Worm (Caenorhabditis elegans) whole organism, L2 larva: ENCODE measurements around the gene F14F3.4.

Experiments
- C34F6.9 ChIP-seq: fragments of 150-350 bp; optimal IDR thresholded peaks from 2 replicates; lab custom pipeline; 2014; ENCODE audit warnings: missing biosample characterization, missing genetic modification characterization
- F13H6.1 ChIP-seq: sonication (generic microtip); optimal IDR thresholded peaks from 2 replicates; lab custom pipeline; 2016; ENCODE audit warnings: missing genetic modification characterization, missing compliant biosample characterization
- Y55F3AM.14 ChIP-seq: fragments of 200-800 bp; sonication (Bioruptor generic); optimal IDR thresholded peaks from 2 replicates; lab custom pipeline; 2018; ENCODE audit warnings: mild to moderate bottlenecking, missing genetic modification characterization, missing compliant biosample characterization
- ZK546.5 ChIP-seq: sonication (generic microtip); optimal IDR thresholded peaks from 2 replicates; lab custom pipeline; 2017; ENCODE audit warnings: missing biosample characterization, missing genetic modification characterization
- alr-1 ChIP-seq: fragments of 150-350 bp; optimal IDR thresholded peaks from 2 replicates; lab custom pipeline; 2014; ENCODE audit warnings: missing biosample characterization, missing genetic modification characterization
- aly-2 ChIP-seq: fragments of 150-350 bp; optimal IDR thresholded peaks from 2 replicates; lab custom pipeline; 2014; ENCODE audit warnings: missing biosample characterization, missing genetic modification characterization
- ama-1 ChIP-seq: fragments of 150-350 bp; optimal IDR thresholded peaks from 2 replicates; lab custom pipeline; 2018; ENCODE audit warnings: inconsistent platforms
- blmp-1 ChIP-seq: sonication (generic microtip); optimal IDR thresholded peaks from 2 replicates; lab custom pipeline; 2017; ENCODE audit warnings: missing genetic modification characterization, mild to moderate bottlenecking, missing compliant biosample characterization, antibody characterized with exemption, moderate library complexity; ENCODE audit not compliant: insufficient read depth
- ceh-16 ChIP-seq: fragments of 150-350 bp; optimal IDR thresholded peaks from 2 replicates; lab custom pipeline; 2014; ENCODE audit warnings: missing biosample characterization, missing genetic modification characterization
- ceh-82 ChIP-seq: fragments of 150-350 bp; optimal IDR thresholded peaks from 2 replicates; lab custom pipeline; 2014; ENCODE audit warnings: missing biosample characterization, missing genetic modification characterization
- crh-2 ChIP-seq: sonication (generic microtip); optimal IDR thresholded peaks from 2 replicates; lab custom pipeline; 2017; ENCODE audit warnings: missing biosample characterization, missing genetic modification characterization
- dmd-4 ChIP-seq: sonication (generic microtip); optimal IDR thresholded peaks from 2 replicates; lab custom pipeline; 2017; ENCODE audit warnings: missing biosample characterization, missing genetic modification characterization
- egl-27 ChIP-seq: sonication (generic microtip); optimal IDR thresholded peaks from 3 replicates; lab custom pipeline; 2017; ENCODE audit warnings: missing biosample characterization, missing genetic modification reagents, missing genetic modification characterization
- elt-1 ChIP-seq: fragments of 150-350 bp; optimal IDR thresholded peaks from 2 replicates; lab custom pipeline; 2014; ENCODE audit warnings: missing biosample characterization, missing genetic modification characterization
- elt-3 ChIP-seq: sonication (generic microtip); optimal IDR thresholded peaks from 2 replicates; lab custom pipeline; 2017; ENCODE audit warnings: missing biosample characterization, missing genetic modification characterization
- fos-1 ChIP-seq: fragments of 150-350 bp; optimal IDR thresholded peaks from 2 replicates; lab custom pipeline; 2014; ENCODE audit warnings: missing biosample characterization, missing genetic modification characterization
- gmeb-1 ChIP-seq: fragments of 150-350 bp; optimal IDR thresholded peaks from 2 replicates; lab custom pipeline; 2014; ENCODE audit warnings: missing biosample characterization, missing genetic modification characterization
- lin-11 ChIP-seq: fragments of 150-350 bp; sonication (generic microtip); optimal IDR thresholded peaks from 2 replicates; lab custom pipeline; 2014; ENCODE audit warnings: missing biosample characterization, missing genetic modification characterization, inconsistent platforms, mixed read lengths
- lin-13 ChIP-seq: fragments of 150-350 bp; optimal IDR thresholded peaks from 2 replicates; lab custom pipeline; 2014; ENCODE audit warnings: missing biosample characterization, missing genetic modification reagents, missing genetic modification characterization
- lin-39 ChIP-seq: fragments of 150-350 bp; optimal IDR thresholded peaks from 2 replicates; lab custom pipeline; 2014; ENCODE audit warnings: missing biosample characterization, missing genetic modification reagents, missing genetic modification characterization
- lsy-2 ChIP-seq, 2 experiments: fragments of 150-350 bp in 1 of 2; sonication (generic microtip) in 1 of 2; optimal IDR thresholded peaks; 2 replicates each; lab custom pipeline; 2014 to 2017; ENCODE audit warnings: missing biosample characterization in 2 of 2, missing genetic modification characterization in 2 of 2
- mab-5 ChIP-seq: fragments of 150-350 bp; optimal IDR thresholded peaks from 2 replicates; lab custom pipeline; 2014; ENCODE audit warnings: missing biosample characterization, missing genetic modification characterization
- mbf-1 ChIP-seq: sonication (generic microtip); optimal IDR thresholded peaks from 2 replicates; lab custom pipeline; 2017; ENCODE audit warnings: missing biosample characterization, missing genetic modification characterization
- mdl-1 ChIP-seq, 2 experiments: fragments of 150-350 bp in 1 of 2; sonication (generic microtip) in 1 of 2; optimal IDR thresholded peaks; 2 replicates each; lab custom pipeline; 2017; ENCODE audit warnings: missing biosample characterization in 2 of 2, missing genetic modification characterization in 2 of 2
- nhr-11 ChIP-seq: fragments of 150-350 bp; optimal IDR thresholded peaks from 2 replicates; lab custom pipeline; 2014; ENCODE audit warnings: missing biosample characterization, missing genetic modification characterization
- nhr-12 ChIP-seq: fragments of 150-350 bp; optimal IDR thresholded peaks from 2 replicates; lab custom pipeline; 2014; ENCODE audit warnings: missing biosample characterization, missing genetic modification characterization
- nhr-129 ChIP-seq: fragments of 150-350 bp; optimal IDR thresholded peaks from 2 replicates; lab custom pipeline; 2014; ENCODE audit warnings: missing biosample characterization, missing genetic modification characterization
- nhr-21 ChIP-seq: fragments of 150-350 bp; optimal IDR thresholded peaks from 2 replicates; lab custom pipeline; 2014; ENCODE audit warnings: missing biosample characterization, missing genetic modification characterization
- nhr-237 ChIP-seq: fragments of 150-350 bp; optimal IDR thresholded peaks from 2 replicates; lab custom pipeline; 2014; ENCODE audit warnings: missing biosample characterization, missing genetic modification characterization
- nhr-25 ChIP-seq: fragments of 150-350 bp; sonication (generic microtip); optimal IDR thresholded peaks from 3 replicates; lab custom pipeline; 2014; ENCODE audit warnings: missing biosample characterization, missing genetic modification characterization
- nhr-6 ChIP-seq: fragments of 150-350 bp; optimal IDR thresholded peaks from 2 replicates; lab custom pipeline; 2014; ENCODE audit warnings: missing biosample characterization, missing genetic modification characterization
- peb-1 ChIP-seq: fragments of 150-350 bp; optimal IDR thresholded peaks from 2 replicates; lab custom pipeline; 2014; ENCODE audit warnings: missing biosample characterization, missing genetic modification characterization
- sem-4 ChIP-seq: fragments of 150-350 bp; optimal IDR thresholded peaks from 2 replicates; lab custom pipeline; 2014; ENCODE audit warnings: missing biosample characterization, missing genetic modification reagents, missing genetic modification characterization
- skn-1 ChIP-seq: sonication (generic microtip); optimal IDR thresholded peaks from 2 replicates; lab custom pipeline; 2017; ENCODE audit warnings: missing biosample characterization, missing genetic modification characterization
- sma-3 ChIP-seq: sonication (generic microtip); optimal IDR thresholded peaks from 2 replicates; lab custom pipeline; 2016; ENCODE audit warnings: missing genetic modification reagents, missing genetic modification characterization, missing compliant biosample characterization
- sma-9 ChIP-seq, 2 experiments: fragments of 150-350 bp in 1 of 2; sonication (generic microtip) in 1 of 2; optimal IDR thresholded peaks; 2 replicates each; lab custom pipeline; 2014 to 2016; ENCODE audit warnings: missing genetic modification characterization in 2 of 2, mild to moderate bottlenecking in 1 of 2, missing biosample characterization in 1 of 2, missing compliant biosample characterization in 1 of 2, missing genetic modification reagents in 1 of 2, moderate library complexity in 1 of 2
- snpc-4 ChIP-seq: fragments of 150-350 bp; optimal IDR thresholded peaks from 2 replicates; lab custom pipeline; 2014; ENCODE audit warnings: missing biosample characterization, missing genetic modification characterization
- unc-39 ChIP-seq: fragments of 150-350 bp; optimal IDR thresholded peaks from 2 replicates; lab custom pipeline; 2014; ENCODE audit warnings: missing biosample characterization, missing genetic modification characterization
- unc-55 ChIP-seq: fragments of 150-350 bp; sonication (generic microtip); optimal IDR thresholded peaks from 3 replicates; lab custom pipeline; 2014; ENCODE audit warnings: missing biosample characterization, missing genetic modification reagents, missing genetic modification characterization
- unc-62 ChIP-seq: fragments of 150-350 bp; optimal IDR thresholded peaks from 2 replicates; lab custom pipeline; 2014; ENCODE audit warnings: missing biosample characterization, missing genetic modification reagents, missing genetic modification characterization
- zag-1 ChIP-seq: fragments of 150-350 bp; optimal IDR thresholded peaks from 2 replicates; lab custom pipeline; 2014; ENCODE audit warnings: missing biosample characterization, missing genetic modification characterization
- ztf-1 ChIP-seq: fragments of 200-800 bp; sonication (Bioruptor generic); conservative IDR thresholded peaks from 2 replicates; pipeline ENCODE4 v1.3.6; 2022; ENCODE audit warnings: missing genetic modification characterization, missing compliant biosample characterization
- ztf-11 ChIP-seq: sonication (generic microtip); optimal IDR thresholded peaks from 2 replicates; lab custom pipeline; 2017; ENCODE audit warnings: missing biosample characterization, missing genetic modification characterization
- ztf-4 ChIP-seq: fragments of 150-350 bp; optimal IDR thresholded peaks from 2 replicates; lab custom pipeline; 2014; ENCODE audit warnings: missing biosample characterization, missing genetic modification characterization

The F14F3.4 gene

ce11 chrX:10559203-10559602 is 38.0 kb upstream of the F14F3.4 start, which contains the start of gene F59F5.7:
F59F5.7 (plus strand) TSS chrX:10559503.
- TF ChIP-seq elt-1 (tag; lab: Kevin White, UChicago) (no peak), nhr-237 (tag; lab: Kevin White, UChicago) (no peak), ceh-82 (tag; lab: Kevin White, UChicago) (no peak), mbf-1 (no peak), ceh-16 (tag; lab: Kevin White, UChicago) (no peak), C34F6.9 (tag; lab: Kevin White, UChicago) (no peak), ama-1 (lab: Kevin White, UChicago) (no peak), zag-1 (no peak)

- TF ChIP-seq ZK546.5 (tag; lab: Kevin White, UChicago) (no peak), mab-5 (tag; lab: Kevin White, UChicago) (no peak), snpc-4 (tag; lab: Kevin White, UChicago) (no peak), fos-1 (tag; lab: Kevin White, UChicago) (no peak), nhr-25 (tag; lab: Kevin White, UChicago) (no peak), ceh-82 (tag; lab: Kevin White, UChicago) (no peak), ztf-4 (tag; lab: Kevin White, UChicago) (no peak), aly-2 (tag; lab: Kevin White, UChicago) (no peak), mbf-1 (no peak), lin-39 (tag; lab: Kevin White, UChicago) (no peak), mdl-1 (tag; optimal IDR thresholded peaks at IDR 0.05; lab: Kevin White, UChicago) (no peak), sem-4 (no peak), nhr-12 (tag; lab: Kevin White, UChicago) (no peak), C34F6.9 (tag; lab: Kevin White, UChicago) (no peak), Y55F3AM.14 (GFP tag; lab: Kevin White, UChicago) (no peak), crh-2 (tag; lab: Kevin White, UChicago) (no peak), ceh-16 (tag; lab: Kevin White, UChicago) (no peak)
Measured at ce11 chrX:10556764-10557163, 35.6 kb upstream of the F14F3.4 start.

ce11 chrX:10555189-10555964 is 34.2 kb upstream of the F14F3.4 start, which contains the start of gene syd-2:
syd-2 (minus strand) TSS chrX:10555239.
- peak; percentile 18 for TF ChIP-seq nhr-6 (tag; lab: Kevin White, UChicago)
- TF ChIP-seq ama-1 (lab: Kevin White, UChicago): no peak
- no peak for TF ChIP-seq unc-62
- peak; percentile 93 for TF ChIP-seq nhr-129
- no peak for TF ChIP-seq ztf-1 (GFP tag; lab: Robert Waterston, UW)
- TF ChIP-seq nhr-21 (tag; lab: Kevin White, UChicago): peak; percentile 46
- TF ChIP-seq ZK546.5 (tag; lab: Kevin White, UChicago): no peak
- no peak for TF ChIP-seq peb-1 (tag; lab: Kevin White, UChicago)
- TF ChIP-seq lsy-2 (tag; optimal IDR thresholded peaks at IDR 0.05; lab: Kevin White, UChicago): peak; percentile 56 to 69
- TF ChIP-seq lin-39 (tag; lab: Kevin White, UChicago): peak; percentile 81
- TF ChIP-seq skn-1 (tag; lab: Kevin White, UChicago): no peak
- no peak for TF ChIP-seq elt-3 (tag; lab: Kevin White, UChicago)
- peak; percentile 65 for TF ChIP-seq fos-1 (tag; lab: Kevin White, UChicago)
- TF ChIP-seq sma-3 (GFP tag; lab: Kevin White, UChicago): peak; percentile 33
- peak; percentile 83 for TF ChIP-seq zag-1
- TF ChIP-seq blmp-1: peak; percentile 22
- TF ChIP-seq C34F6.9 (tag; lab: Kevin White, UChicago): peak; percentile 80
- TF ChIP-seq lin-11 (tag; lab: Kevin White, UChicago): peak; percentile 67
- TF ChIP-seq nhr-12 (tag; lab: Kevin White, UChicago): no peak
- TF ChIP-seq ceh-16 (tag; lab: Kevin White, UChicago): peak; percentile 54
- no peak for TF ChIP-seq gmeb-1 (tag; lab: Kevin White, UChicago)
- TF ChIP-seq mbf-1: no peak
- TF ChIP-seq crh-2 (tag; lab: Kevin White, UChicago): peak; percentile 74
- TF ChIP-seq snpc-4 (tag; lab: Kevin White, UChicago): peak; percentile 51
- no peak for TF ChIP-seq dmd-4
- no peak for TF ChIP-seq ztf-4 (tag; lab: Kevin White, UChicago)
- TF ChIP-seq egl-27 (tag; lab: Kevin White, UChicago): peak; percentile 65
- no peak for TF ChIP-seq unc-39 (tag; lab: Kevin White, UChicago)
- TF ChIP-seq ztf-11 (tag; lab: Kevin White, UChicago): no peak
- TF ChIP-seq alr-1: peak; percentile 98
- peak; percentile 51 for TF ChIP-seq nhr-11 (tag; lab: Kevin White, UChicago)
- TF ChIP-seq ceh-82 (tag; lab: Kevin White, UChicago): peak; percentile 8
- TF ChIP-seq sem-4: peak; percentile 89
- TF ChIP-seq F13H6.1: peak; percentile 96
- TF ChIP-seq lin-13 (GFP tag; lab: Kevin White, UChicago): peak; percentile 55
- TF ChIP-seq unc-55 (GFP tag; lab: Kevin White, UChicago): peak; percentile 44
- no peak for TF ChIP-seq aly-2 (tag; lab: Kevin White, UChicago)
- TF ChIP-seq nhr-237 (tag; lab: Kevin White, UChicago): no peak
- no peak for TF ChIP-seq elt-1 (tag; lab: Kevin White, UChicago)
- TF ChIP-seq sma-9 (GFP tag; optimal IDR thresholded peaks at IDR 0.05; lab: Kevin White, UChicago): peak; percentile 54
- TF ChIP-seq sma-9 (tag; optimal IDR thresholded peaks at IDR 0.05; lab: Kevin White, UChicago): no peak
- TF ChIP-seq mab-5 (tag; lab: Kevin White, UChicago): peak; percentile 67
